Worm (Caenorhabditis elegans) whole organism, late embryonic: ENCODE results near the gene C18H7.1.
A peak's percentile ranks its signal among the peaks of the same experiment; 100 is the strongest.

Experiments used
- F13H6.1 ChIP-seq: sonication (generic microtip); optimal IDR thresholded peaks from 2 replicates; lab custom pipeline; 2016; ENCODE audit warnings: missing genetic modification characterization, missing compliant biosample characterization
- T23F11.4 ChIP-seq: fragments of 200-800 bp; sonication (Bioruptor generic); optimal IDR thresholded peaks from 2 replicates; lab custom pipeline; 2018; ENCODE audit warnings: mild to moderate bottlenecking, missing genetic modification characterization, missing compliant biosample characterization
- Y22D7AL.16 ChIP-seq: sonication (generic microtip); optimal IDR thresholded peaks from 2 replicates; lab custom pipeline; 2016; ENCODE audit warnings: missing genetic modification characterization, missing compliant biosample characterization
- ahr-1 ChIP-seq: sonication (generic microtip); optimal IDR thresholded peaks from 2 replicates; lab custom pipeline; 2016; ENCODE audit warnings: missing genetic modification characterization, missing compliant biosample characterization
- ceh-14 ChIP-seq: sonication (generic microtip); optimal IDR thresholded peaks from 2 replicates; lab custom pipeline; 2016; ENCODE audit warnings: missing genotype, missing genetic modification characterization, missing compliant biosample characterization
- ceh-18 ChIP-seq: sonication (generic microtip); optimal IDR thresholded peaks from 2 replicates; lab custom pipeline; 2016; ENCODE audit warnings: missing genetic modification characterization, missing compliant biosample characterization
- ceh-2 ChIP-seq: sonication (generic microtip); optimal IDR thresholded peaks from 2 replicates; lab custom pipeline; 2016; ENCODE audit warnings: missing genotype, missing genetic modification characterization, missing compliant biosample characterization
- ceh-24 ChIP-seq: sonication (generic microtip); optimal IDR thresholded peaks from 2 replicates; lab custom pipeline; 2016; ENCODE audit warnings: mild to moderate bottlenecking, missing genetic modification characterization, missing compliant biosample characterization
- ceh-31 ChIP-seq: sonication (generic microtip); optimal IDR thresholded peaks from 2 replicates; lab custom pipeline; 2016; ENCODE audit warnings: missing genetic modification characterization, missing compliant biosample characterization
- ceh-34 ChIP-seq: sonication (generic microtip); optimal IDR thresholded peaks from 2 replicates; lab custom pipeline; 2016; ENCODE audit warnings: mild to moderate bottlenecking, missing genetic modification characterization, missing compliant biosample characterization
- ceh-45 ChIP-seq: fragments of 200-800 bp; sonication (Bioruptor generic); IDR thresholded peaks from 2 replicates; pipeline ENCODE4 v1.3.6; 2022; ENCODE audit warnings: missing genetic modification reagents, missing genetic modification characterization, missing compliant biosample characterization
- ceh-48 ChIP-seq: sonication (generic microtip); optimal IDR thresholded peaks from 2 replicates; lab custom pipeline; 2016; ENCODE audit warnings: missing genetic modification characterization, inconsistent platforms, missing compliant biosample characterization
- ceh-6 ChIP-seq: fragments of 200-800 bp; sonication (Bioruptor generic); optimal IDR thresholded peaks from 2 replicates; lab custom pipeline; 2018; ENCODE audit warnings: mild to moderate bottlenecking, missing genetic modification characterization, missing compliant biosample characterization
- ceh-9 ChIP-seq: sonication (generic microtip); optimal IDR thresholded peaks from 2 replicates; lab custom pipeline; 2016; ENCODE audit warnings: mild to moderate bottlenecking, missing genetic modification characterization, inconsistent platforms, missing compliant biosample characterization
- dmd-4 ChIP-seq: sonication (generic microtip); optimal IDR thresholded peaks from 2 replicates; lab custom pipeline; 2016; ENCODE audit warnings: borderline replicate concordance, missing genetic modification characterization, missing compliant biosample characterization
- dve-1 ChIP-seq: sonication (generic microtip); optimal IDR thresholded peaks from 2 replicates; lab custom pipeline; 2017; ENCODE audit warnings: antibody characterized with exemption, mild to moderate bottlenecking, missing genetic modification characterization, missing compliant biosample characterization
- elt-2 ChIP-seq: sonication (generic microtip); optimal IDR thresholded peaks from 2 replicates; lab custom pipeline; 2016; ENCODE audit warnings: missing genetic modification reagents, missing genetic modification characterization, missing compliant biosample characterization
- ets-4 ChIP-seq: sonication (generic microtip); optimal IDR thresholded peaks from 2 replicates; lab custom pipeline; 2016; ENCODE audit warnings: missing genetic modification characterization, missing compliant biosample characterization
- hlh-13 ChIP-seq: fragments of 200-800 bp; sonication (Bioruptor generic); optimal IDR thresholded peaks from 2 replicates; lab custom pipeline; 2018; ENCODE audit warnings: mild to moderate bottlenecking, missing genetic modification characterization, missing compliant biosample characterization
- hlh-15 ChIP-seq: sonication (generic microtip); optimal IDR thresholded peaks from 2 replicates; lab custom pipeline; 2016; ENCODE audit warnings: missing genetic modification characterization, missing compliant biosample characterization
- hlh-30 ChIP-seq: sonication (generic microtip); optimal IDR thresholded peaks from 2 replicates; lab custom pipeline; 2017; ENCODE audit warnings: antibody characterized with exemption, missing genetic modification characterization, missing compliant biosample characterization; ENCODE audit not compliant: insufficient read depth
- hlh-8 ChIP-seq: sonication (generic microtip); optimal IDR thresholded peaks from 2 replicates; lab custom pipeline; 2016; ENCODE audit warnings: missing genotype, missing genetic modification characterization, missing compliant biosample characterization
- lim-6 ChIP-seq: sonication (generic microtip); optimal IDR thresholded peaks from 2 replicates; lab custom pipeline; 2016; ENCODE audit warnings: missing genetic modification characterization, missing compliant biosample characterization
- madf-2 ChIP-seq: sonication (generic microtip); optimal IDR thresholded peaks from 2 replicates; lab custom pipeline; 2017; ENCODE audit warnings: missing genetic modification characterization, missing compliant biosample characterization
- mec-3 ChIP-seq: sonication (generic microtip); optimal IDR thresholded peaks from 2 replicates; lab custom pipeline; 2016; ENCODE audit warnings: borderline replicate concordance, missing genetic modification characterization, missing compliant biosample characterization
- nfya-1 ChIP-seq: sonication (generic microtip); optimal IDR thresholded peaks from 2 replicates; lab custom pipeline; 2017; ENCODE audit warnings: missing genetic modification characterization, mild to moderate bottlenecking, missing compliant biosample characterization, antibody characterized with exemption, moderate library complexity
- nhr-11 ChIP-seq: fragments of 150-350 bp; optimal IDR thresholded peaks from 2 replicates; lab custom pipeline; 2014; ENCODE audit warnings: missing biosample characterization, missing genetic modification characterization
- nhr-232 ChIP-seq: sonication (generic microtip); optimal IDR thresholded peaks from 2 replicates; lab custom pipeline; 2016; ENCODE audit warnings: missing genetic modification characterization, missing compliant biosample characterization
- npax-4 ChIP-seq: sonication (generic microtip); optimal IDR thresholded peaks from 2 replicates; lab custom pipeline; 2016; ENCODE audit warnings: missing genetic modification characterization, missing compliant biosample characterization
- odd-2 ChIP-seq: sonication (generic microtip); optimal IDR thresholded peaks from 2 replicates; lab custom pipeline; 2017; ENCODE audit warnings: antibody characterized with exemption, mild to moderate bottlenecking, missing genetic modification characterization, missing compliant biosample characterization
- pag-3 ChIP-seq: sonication (generic microtip); optimal IDR thresholded peaks from 2 replicates; lab custom pipeline; 2016; ENCODE audit warnings: missing compliant biosample characterization, missing genetic modification characterization, borderline replicate concordance
- pat-9 ChIP-seq: fragments of 200-800 bp; sonication (Bioruptor generic); optimal IDR thresholded peaks from 2 replicates; lab custom pipeline; 2018; ENCODE audit warnings: mild to moderate bottlenecking, missing genetic modification characterization, moderate library complexity, missing compliant biosample characterization
- pax-1 ChIP-seq: fragments of 150-350 bp; optimal IDR thresholded peaks from 2 replicates; lab custom pipeline; 2014; ENCODE audit warnings: missing biosample characterization, missing genetic modification characterization
- pqm-1 ChIP-seq: sonication (generic microtip); optimal IDR thresholded peaks from 2 replicates; lab custom pipeline; 2016; ENCODE audit warnings: missing genetic modification characterization, missing compliant biosample characterization
- sdc-2 ChIP-seq: sonication (generic microtip); optimal IDR thresholded peaks from 2 replicates; lab custom pipeline; 2016; ENCODE audit warnings: missing genotype, missing genetic modification characterization, missing compliant biosample characterization
- sox-2 ChIP-seq: fragments of 200-800 bp; sonication (Bioruptor generic); IDR thresholded peaks from 2 replicates; pipeline ENCODE4 v1.3.6; 2022; ENCODE audit warnings: missing genetic modification reagents, missing genetic modification characterization, missing compliant biosample characterization
- syd-9 ChIP-seq: sonication (generic microtip); optimal IDR thresholded peaks from 2 replicates; lab custom pipeline; 2016; ENCODE audit warnings: mild to moderate bottlenecking, missing genetic modification characterization, moderate library complexity, missing compliant biosample characterization
- tbx-2 ChIP-seq: sonication (generic microtip); optimal IDR thresholded peaks from 2 replicates; lab custom pipeline; 2016; ENCODE audit warnings: missing genetic modification characterization, missing compliant biosample characterization
- tbx-7 ChIP-seq: sonication (generic microtip); optimal IDR thresholded peaks from 2 replicates; lab custom pipeline; 2016; ENCODE audit warnings: missing genotype, missing genetic modification characterization, missing compliant biosample characterization
- unc-3 ChIP-seq, 2 experiments: fragments of 200-800 bp in 1 of 2; sonication (Bioruptor generic) in 1 of 2; sonication (generic microtip) in 1 of 2; conservative IDR thresholded peaks in 1 of 2; optimal IDR thresholded peaks in 1 of 2; 2 replicates each; pipeline versions ENCODE4 v1.3.6 to Lab custom; 2016 to 2022; ENCODE audit warnings: missing compliant biosample characterization in 2 of 2, missing genetic modification characterization in 2 of 2, missing genetic modification reagents in 1 of 2
- unc-42 ChIP-seq: sonication (generic microtip); optimal IDR thresholded peaks from 2 replicates; lab custom pipeline; 2016; ENCODE audit warnings: missing genotype, missing genetic modification characterization, missing compliant biosample characterization
- unc-55 ChIP-seq: sonication (generic microtip); optimal IDR thresholded peaks from 2 replicates; lab custom pipeline; 2017; ENCODE audit warnings: missing biosample characterization, missing genetic modification reagents, missing genetic modification characterization
- unc-86 ChIP-seq: sonication (generic microtip); optimal IDR thresholded peaks from 2 replicates; lab custom pipeline; 2016; ENCODE audit warnings: missing genetic modification characterization, missing compliant biosample characterization
- zip-5 ChIP-seq: sonication (generic microtip); optimal IDR thresholded peaks from 2 replicates; lab custom pipeline; 2016; ENCODE audit warnings: missing genetic modification characterization, missing compliant biosample characterization
- ztf-16 ChIP-seq: sonication (generic microtip); optimal IDR thresholded peaks from 2 replicates; lab custom pipeline; 2017; ENCODE audit warnings: missing genetic modification characterization, missing compliant biosample characterization

The C18H7.1 gene

DNA sequence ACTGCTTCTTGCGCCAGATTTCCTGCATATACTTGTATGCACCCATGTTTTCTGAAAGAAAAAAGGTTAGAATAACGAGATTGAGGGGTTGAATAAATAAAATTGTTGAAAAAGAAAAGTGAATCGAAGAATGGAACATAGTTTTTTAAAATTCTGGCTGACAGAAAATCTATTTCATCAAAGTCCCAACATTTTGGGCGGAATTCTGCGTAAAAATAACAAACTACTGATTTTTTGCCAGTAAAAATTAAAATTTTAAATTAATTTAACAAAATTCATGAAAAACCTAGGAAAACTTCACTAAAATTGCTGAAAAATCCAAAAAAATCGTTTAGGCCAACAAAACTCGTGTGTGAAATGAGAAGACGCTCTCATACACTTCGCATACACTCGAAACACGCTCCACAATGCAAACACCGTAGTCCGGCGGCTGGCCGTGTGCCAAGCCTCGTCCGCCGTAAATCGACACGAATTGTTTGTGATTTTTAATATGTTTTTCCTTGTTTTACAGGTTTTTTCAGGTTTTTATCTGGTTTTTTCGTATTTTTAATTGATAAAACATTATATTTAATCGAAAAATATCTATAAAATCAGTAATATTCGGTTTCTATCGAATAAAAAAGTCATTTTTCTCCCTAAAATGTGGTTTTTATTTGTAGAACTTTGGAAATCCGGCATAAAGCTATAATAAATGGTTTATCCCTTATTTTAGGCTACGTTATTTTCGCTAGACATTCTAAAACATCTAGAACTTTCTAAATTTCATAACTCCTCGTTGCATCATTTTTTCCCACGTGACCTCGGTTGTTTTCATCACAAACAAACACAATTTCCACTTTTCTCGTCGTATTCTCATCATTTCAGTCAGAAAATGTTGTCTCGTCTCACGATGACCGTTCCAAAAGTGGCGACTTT, 39.4 kb downstream of the C18H7.1 start, which contains the start of the genes rpl-15 and K11H12.8 (continued):
- peak; percentile 93 for TF ChIP-seq hlh-8 (tag; lab: Kevin White, UChicago)
- TF ChIP-seq sox-2 (GFP tag; lab: Robert Waterston, UW): peak; percentile 82
- peak; percentile 47 for TF ChIP-seq dmd-4 (tag; lab: Kevin White, UChicago)
- TF ChIP-seq dve-1 (tag; lab: Kevin White, UChicago): peak; percentile 99
- no peak for TF ChIP-seq mec-3 (tag; lab: Kevin White, UChicago)
- TF ChIP-seq tbx-2 (tag; lab: Kevin White, UChicago): peak; percentile 99
- TF ChIP-seq ceh-34: peak; percentile 100
- peak; percentile 88 for TF ChIP-seq ceh-45 (GFP tag; lab: Robert Waterston, UW)
- TF ChIP-seq ceh-2: peak; percentile 96
- peak; percentile 89 for TF ChIP-seq pag-3 (tag; lab: Kevin White, UChicago)
- peak; percentile 92 for TF ChIP-seq F13H6.1 (tag; lab: Kevin White, UChicago)
- TF ChIP-seq nhr-11 (tag; lab: Kevin White, UChicago): peak; percentile 61
- TF ChIP-seq unc-55: peak; percentile 84
- TF ChIP-seq syd-9: peak; percentile 89
- TF ChIP-seq unc-42: peak; percentile 94
- peak; percentile 99 for TF ChIP-seq ceh-31 (tag; lab: Kevin White, UChicago)
- peak; percentile 88 for TF ChIP-seq ahr-1 (tag; lab: Kevin White, UChicago)
- peak; percentile 98 for TF ChIP-seq ceh-14 (tag; lab: Kevin White, UChicago)
- TF ChIP-seq npax-4 (tag; lab: Kevin White, UChicago): peak; percentile 18
- TF ChIP-seq ceh-18 (tag; lab: Kevin White, UChicago): peak; percentile 99
- TF ChIP-seq hlh-15 (tag; lab: Kevin White, UChicago): peak; percentile 56
- peak; percentile 94 for TF ChIP-seq hlh-30 (tag; lab: Kevin White, UChicago)
- TF ChIP-seq hlh-13 (GFP tag; lab: Kevin White, UChicago): peak; percentile 30
- TF ChIP-seq ztf-16: peak; percentile 97
- peak; percentile 91 for TF ChIP-seq lim-6
- TF ChIP-seq elt-2 (tag; lab: Kevin White, UChicago): peak; percentile 98
- peak; percentile 98 for TF ChIP-seq pqm-1 (tag; lab: Kevin White, UChicago)
- peak; percentile 71 for TF ChIP-seq ceh-24 (tag; lab: Kevin White, UChicago)
- peak; percentile 98 for TF ChIP-seq ets-4 (tag; lab: Kevin White, UChicago)

- TF ChIP-seq sox-2 (GFP tag; lab: Robert Waterston, UW): no peak
Observed at ce11 chrIV:657046-657445, 41.7 kb downstream of the C18H7.1 start.

ce11 chrIV:657932-658331, 42.6 kb downstream of the C18H7.1 start:
- TF ChIP-seq ceh-9 (no peak), pat-9 (tag; lab: Kevin White, UChicago) (no peak), odd-2 (tag; lab: Kevin White, UChicago) (no peak), ceh-48 (tag; lab: Kevin White, UChicago) (no peak), dve-1 (tag; lab: Kevin White, UChicago) (no peak), syd-9 (no peak), nhr-232 (tag; lab: Kevin White, UChicago) (no peak), sdc-2 (tag; lab: Kevin White, UChicago) (no peak), Y22D7AL.16 (tag; lab: Kevin White, UChicago) (peak; percentile 15), npax-4 (tag; lab: Kevin White, UChicago) (no peak), ahr-1 (tag; lab: Kevin White, UChicago) (no peak), hlh-8 (tag; lab: Kevin White, UChicago) (no peak), pqm-1 (tag; lab: Kevin White, UChicago) (no peak), madf-2 (tag; lab: Kevin White, UChicago) (no peak), ceh-6 (no peak), ceh-2 (no peak), ceh-34 (peak; percentile 63), unc-3 (GFP tag; conservative IDR thresholded peaks at IDR 0.05; lab: Robert Waterston, UW) (no peak), unc-3 (tag; optimal IDR thresholded peaks at IDR 0.05; lab: Kevin White, UChicago) (no peak), zip-5 (tag; lab: Kevin White, UChicago) (no peak), hlh-30 (tag; lab: Kevin White, UChicago) (peak; percentile 20), T23F11.4 (GFP tag; lab: Kevin White, UChicago) (no peak), tbx-7 (tag; lab: Kevin White, UChicago) (no peak), unc-86 (tag; lab: Kevin White, UChicago) (no peak), nfya-1 (tag; lab: Kevin White, UChicago) (peak; percentile 25), pax-1 (tag; lab: Kevin White, UChicago) (no peak)
